Worm (Caenorhabditis elegans): ENCODE results near the gene C36B7.4.

The C36B7.4 gene

ce11 chrX:7057357-7057756, 28.5 kb downstream of the C36B7.4 start, which contains the start of gene B0403.5:
Gene B0403.5 (plus strand): TSS chrX:7057724.
- no peak for TF ChIP-seq nhr-48 (tag; optimal IDR thresholded peaks at IDR 0.05)

ce11 chrX:7050290-7050689, 35.5 kb downstream of the C36B7.4 start, which contains the start of gene ubc-17:
Gene ubc-17 (plus strand): TSS chrX:7050590.
- TF ChIP-seq hlh-30 (tag; optimal IDR thresholded peaks at IDR 0.05; ENCODE audit: insufficient read depth) = no peak
- no peak for TF ChIP-seq nhr-28 (tag; optimal IDR thresholded peaks at IDR 0.05)
- no peak for TF ChIP-seq F10B5.3 (tag; optimal IDR thresholded peaks at IDR 0.05)
- no peak for TF ChIP-seq aha-1 (tag)
- TF ChIP-seq lin-13 (GFP tag; optimal IDR thresholded peaks at IDR 0.05) = no peak
- no peak for TF ChIP-seq ceh-62 (tag; optimal IDR thresholded peaks at IDR 0.05)
- TF ChIP-seq gei-8 (GFP tag; optimal IDR thresholded peaks at IDR 0.05) = no peak
- TF ChIP-seq hif-1 (tag; optimal IDR thresholded peaks at IDR 0.05) = no peak
- TF ChIP-seq egl-27 (tag; optimal IDR thresholded peaks at IDR 0.05) = no peak
- TF ChIP-seq T26A8.4 (GFP tag; IDR thresholded peaks at IDR 0.05) = no peak

ce11 chrX:7040760-7041159, 45.1 kb downstream of the C36B7.4 start:
- TF ChIP-seq ces-1 (GFP tag; optimal IDR thresholded peaks at IDR 0.05) = peak; percentile 97
- peak; percentile 22 for TF ChIP-seq aha-1 (tag)
- TF ChIP-seq attf-4 (tag; optimal IDR thresholded peaks at IDR 0.05) = no peak
- TF ChIP-seq pqm-1 (tag; optimal IDR thresholded peaks at IDR 0.05) = no peak
- no peak for TF ChIP-seq egl-27 (tag; optimal IDR thresholded peaks at IDR 0.05)
- TF ChIP-seq fkh-10 (GFP tag; optimal IDR thresholded peaks at IDR 0.05) = peak; percentile 47
- TF ChIP-seq mxl-3 (GFP tag; optimal IDR thresholded peaks at IDR 0.05) = no peak
- TF ChIP-seq mep-1 (tag; optimal IDR thresholded peaks at IDR 0.05) = peak; percentile 21

ce11 chrX:7037998-7038397, 47.8 kb downstream of the C36B7.4 start:
- TF ChIP-seq tra-1 (GFP tag; IDR thresholded peaks at IDR 0.05) (no peak), jun-1 (tag; optimal IDR thresholded peaks at IDR 0.05) (no peak), arid-1 (GFP tag; conservative IDR thresholded peaks at IDR 0.05) (no peak), ceh-62 (tag; optimal IDR thresholded peaks at IDR 0.05) (no peak), vab-7 (GFP tag; IDR thresholded peaks at IDR 0.05) (no peak), aly-2 (tag; optimal IDR thresholded peaks at IDR 0.05) (no peak), hif-1 (tag; optimal IDR thresholded peaks at IDR 0.05) (no peak), daf-16 (GFP tag; optimal IDR thresholded peaks at IDR 0.05) (no peak), daf-16 (tag; optimal IDR thresholded peaks at IDR 0.05) (no peak), mxl-3 (GFP tag; optimal IDR thresholded peaks at IDR 0.05) (no peak), fkh-10 (GFP tag; optimal IDR thresholded peaks at IDR 0.05) (peak; percentile 7), nhr-41 (GFP tag; IDR thresholded peaks at IDR 0.05) (no peak), spr-3 (GFP tag; optimal IDR thresholded peaks at IDR 0.05) (no peak), saeg-2 (GFP tag; IDR thresholded peaks at IDR 0.05) (no peak), ctbp-1 (GFP tag; IDR thresholded peaks at IDR 0.05) (0 out of 2 replicates have a peak, but pooled peaks have one; percentile 15), hmg-1.1 (GFP tag; IDR thresholded peaks at IDR 0.05) (no peak), aha-1 (tag) (peak; percentile 26)

- TF ChIP-seq rbr-2 (tag; optimal IDR thresholded peaks at IDR 0.05) = no peak
- no peak for TF ChIP-seq hlh-11 (tag; optimal IDR thresholded peaks at IDR 0.05)
Observed at ce11 chrX:7035937-7036336, 49.9 kb downstream of the C36B7.4 start, which contains the start of gene cest-19. Gene cest-19 (minus strand): TSS chrX:7036037.

- no peak for TF ChIP-seq madf-5 (GFP tag; IDR thresholded peaks at IDR 0.05)
- no peak for TF ChIP-seq hlh-11 (tag; optimal IDR thresholded peaks at IDR 0.05)
- TF ChIP-seq snpc-4 (tag; optimal IDR thresholded peaks at IDR 0.05) = no peak
- no peak for TF ChIP-seq hmg-1.1 (GFP tag; IDR thresholded peaks at IDR 0.05)
- TF ChIP-seq ZK546.5 (tag; optimal IDR thresholded peaks at IDR 0.05) = no peak
- peak in 1 of 2 experiments; percentile 96 for TF ChIP-seq unc-62 (GFP tag; optimal IDR thresholded peaks at IDR 0.05 in 1 of 2)
- TF ChIP-seq unc-62 (tag; optimal IDR thresholded peaks at IDR 0.05) = no peak
- TF ChIP-seq dpl-1 (GFP tag; optimal IDR thresholded peaks at IDR 0.05) = no peak
- TF ChIP-seq ztf-11 (tag; optimal IDR thresholded peaks at IDR 0.05) = no peak
- TF ChIP-seq lin-29 (GFP tag; IDR thresholded peaks at IDR 0.05) = no peak
- TF ChIP-seq unc-39 (tag; optimal IDR thresholded peaks at IDR 0.05) = no peak
- no peak for TF ChIP-seq arid-1 (GFP tag; conservative IDR thresholded peaks at IDR 0.05)
- TF ChIP-seq R02D3.7 (tag; optimal IDR thresholded peaks at IDR 0.05) = no peak
- TF ChIP-seq F26F4.8 (GFP tag; conservative IDR thresholded peaks at IDR 0.05) = no peak
- TF ChIP-seq ZK337.2 (GFP tag; IDR thresholded peaks at IDR 0.05) = no peak
- peak; percentile 30 for TF ChIP-seq aha-1 (tag)
- TF ChIP-seq zip-2 (tag; optimal IDR thresholded peaks at IDR 0.05) = no peak
Observed at ce11 chrX:7033716-7034270, 52.0 kb downstream of the C36B7.4 start.
